Worm (Caenorhabditis elegans) whole organism, L2 larva: ENCODE measurements around the gene spe-44.
A peak's percentile ranks its signal among the peaks of the same experiment; 100 is the strongest.

Experiments used
- C34F6.9 ChIP-seq: fragments of 150-350 bp; optimal IDR thresholded peaks from 2 replicates; lab custom pipeline; 2014; ENCODE audit warnings: missing biosample characterization, missing genetic modification characterization
- F13H6.1 ChIP-seq: sonication (generic microtip); optimal IDR thresholded peaks from 2 replicates; lab custom pipeline; 2016; ENCODE audit warnings: missing genetic modification characterization, missing compliant biosample characterization
- Y55F3AM.14 ChIP-seq: fragments of 200-800 bp; sonication (Bioruptor generic); optimal IDR thresholded peaks from 2 replicates; lab custom pipeline; 2018; ENCODE audit warnings: mild to moderate bottlenecking, missing genetic modification characterization, missing compliant biosample characterization
- ZK546.5 ChIP-seq: sonication (generic microtip); optimal IDR thresholded peaks from 2 replicates; lab custom pipeline; 2017; ENCODE audit warnings: missing biosample characterization, missing genetic modification characterization
- alr-1 ChIP-seq: fragments of 150-350 bp; optimal IDR thresholded peaks from 2 replicates; lab custom pipeline; 2014; ENCODE audit warnings: missing biosample characterization, missing genetic modification characterization
- aly-2 ChIP-seq: fragments of 150-350 bp; optimal IDR thresholded peaks from 2 replicates; lab custom pipeline; 2014; ENCODE audit warnings: missing biosample characterization, missing genetic modification characterization
- ama-1 ChIP-seq: fragments of 150-350 bp; optimal IDR thresholded peaks from 2 replicates; lab custom pipeline; 2018; ENCODE audit warnings: inconsistent platforms
- ceh-16 ChIP-seq: fragments of 150-350 bp; optimal IDR thresholded peaks from 2 replicates; lab custom pipeline; 2014; ENCODE audit warnings: missing biosample characterization, missing genetic modification characterization
- crh-2 ChIP-seq: sonication (generic microtip); optimal IDR thresholded peaks from 2 replicates; lab custom pipeline; 2017; ENCODE audit warnings: missing biosample characterization, missing genetic modification characterization
- dmd-4 ChIP-seq: sonication (generic microtip); optimal IDR thresholded peaks from 2 replicates; lab custom pipeline; 2017; ENCODE audit warnings: missing biosample characterization, missing genetic modification characterization
- egl-27 ChIP-seq: sonication (generic microtip); optimal IDR thresholded peaks from 3 replicates; lab custom pipeline; 2017; ENCODE audit warnings: missing biosample characterization, missing genetic modification reagents, missing genetic modification characterization
- elt-1 ChIP-seq: fragments of 150-350 bp; optimal IDR thresholded peaks from 2 replicates; lab custom pipeline; 2014; ENCODE audit warnings: missing biosample characterization, missing genetic modification characterization
- elt-3 ChIP-seq: sonication (generic microtip); optimal IDR thresholded peaks from 2 replicates; lab custom pipeline; 2017; ENCODE audit warnings: missing biosample characterization, missing genetic modification characterization
- fos-1 ChIP-seq: fragments of 150-350 bp; optimal IDR thresholded peaks from 2 replicates; lab custom pipeline; 2014; ENCODE audit warnings: missing biosample characterization, missing genetic modification characterization
- lin-11 ChIP-seq: fragments of 150-350 bp; sonication (generic microtip); optimal IDR thresholded peaks from 2 replicates; lab custom pipeline; 2014; ENCODE audit warnings: missing biosample characterization, missing genetic modification characterization, inconsistent platforms, mixed read lengths
- lin-13 ChIP-seq: fragments of 150-350 bp; optimal IDR thresholded peaks from 2 replicates; lab custom pipeline; 2014; ENCODE audit warnings: missing biosample characterization, missing genetic modification reagents, missing genetic modification characterization
- lin-39 ChIP-seq: fragments of 150-350 bp; optimal IDR thresholded peaks from 2 replicates; lab custom pipeline; 2014; ENCODE audit warnings: missing biosample characterization, missing genetic modification reagents, missing genetic modification characterization
- lsy-2 ChIP-seq, 2 experiments: fragments of 150-350 bp in 1 of 2; sonication (generic microtip) in 1 of 2; optimal IDR thresholded peaks; 2 replicates each; lab custom pipeline; 2014 to 2017; ENCODE audit warnings: missing biosample characterization in 2 of 2, missing genetic modification characterization in 2 of 2
- mab-5 ChIP-seq: fragments of 150-350 bp; optimal IDR thresholded peaks from 2 replicates; lab custom pipeline; 2014; ENCODE audit warnings: missing biosample characterization, missing genetic modification characterization
- mbf-1 ChIP-seq: sonication (generic microtip); optimal IDR thresholded peaks from 2 replicates; lab custom pipeline; 2017; ENCODE audit warnings: missing biosample characterization, missing genetic modification characterization
- mdl-1 ChIP-seq, 2 experiments: fragments of 150-350 bp in 1 of 2; sonication (generic microtip) in 1 of 2; optimal IDR thresholded peaks; 2 replicates each; lab custom pipeline; 2017; ENCODE audit warnings: missing biosample characterization in 2 of 2, missing genetic modification characterization in 2 of 2
- nhr-11 ChIP-seq: fragments of 150-350 bp; optimal IDR thresholded peaks from 2 replicates; lab custom pipeline; 2014; ENCODE audit warnings: missing biosample characterization, missing genetic modification characterization
- nhr-12 ChIP-seq: fragments of 150-350 bp; optimal IDR thresholded peaks from 2 replicates; lab custom pipeline; 2014; ENCODE audit warnings: missing biosample characterization, missing genetic modification characterization
- nhr-129 ChIP-seq: fragments of 150-350 bp; optimal IDR thresholded peaks from 2 replicates; lab custom pipeline; 2014; ENCODE audit warnings: missing biosample characterization, missing genetic modification characterization
- nhr-21 ChIP-seq: fragments of 150-350 bp; optimal IDR thresholded peaks from 2 replicates; lab custom pipeline; 2014; ENCODE audit warnings: missing biosample characterization, missing genetic modification characterization
- nhr-23 ChIP-seq: fragments of 150-350 bp; optimal IDR thresholded peaks from 2 replicates; lab custom pipeline; 2014; ENCODE audit warnings: missing biosample characterization, missing genetic modification reagents, missing genetic modification characterization
- nhr-237 ChIP-seq: fragments of 150-350 bp; optimal IDR thresholded peaks from 2 replicates; lab custom pipeline; 2014; ENCODE audit warnings: missing biosample characterization, missing genetic modification characterization
- nhr-25 ChIP-seq: fragments of 150-350 bp; sonication (generic microtip); optimal IDR thresholded peaks from 3 replicates; lab custom pipeline; 2014; ENCODE audit warnings: missing biosample characterization, missing genetic modification characterization
- nhr-6 ChIP-seq: fragments of 150-350 bp; optimal IDR thresholded peaks from 2 replicates; lab custom pipeline; 2014; ENCODE audit warnings: missing biosample characterization, missing genetic modification characterization
- peb-1 ChIP-seq: fragments of 150-350 bp; optimal IDR thresholded peaks from 2 replicates; lab custom pipeline; 2014; ENCODE audit warnings: missing biosample characterization, missing genetic modification characterization
- sem-4 ChIP-seq: fragments of 150-350 bp; optimal IDR thresholded peaks from 2 replicates; lab custom pipeline; 2014; ENCODE audit warnings: missing biosample characterization, missing genetic modification reagents, missing genetic modification characterization
- skn-1 ChIP-seq: sonication (generic microtip); optimal IDR thresholded peaks from 2 replicates; lab custom pipeline; 2017; ENCODE audit warnings: missing biosample characterization, missing genetic modification characterization
- sma-3 ChIP-seq: sonication (generic microtip); optimal IDR thresholded peaks from 2 replicates; lab custom pipeline; 2016; ENCODE audit warnings: missing genetic modification reagents, missing genetic modification characterization, missing compliant biosample characterization
- sma-9 ChIP-seq, 2 experiments: fragments of 150-350 bp in 1 of 2; sonication (generic microtip) in 1 of 2; optimal IDR thresholded peaks; 2 replicates each; lab custom pipeline; 2014 to 2016; ENCODE audit warnings: missing genetic modification characterization in 2 of 2, mild to moderate bottlenecking in 1 of 2, missing biosample characterization in 1 of 2, missing compliant biosample characterization in 1 of 2, missing genetic modification reagents in 1 of 2, moderate library complexity in 1 of 2
- snpc-4 ChIP-seq: fragments of 150-350 bp; optimal IDR thresholded peaks from 2 replicates; lab custom pipeline; 2014; ENCODE audit warnings: missing biosample characterization, missing genetic modification characterization
- unc-39 ChIP-seq: fragments of 150-350 bp; optimal IDR thresholded peaks from 2 replicates; lab custom pipeline; 2014; ENCODE audit warnings: missing biosample characterization, missing genetic modification characterization
- unc-55 ChIP-seq: fragments of 150-350 bp; sonication (generic microtip); optimal IDR thresholded peaks from 3 replicates; lab custom pipeline; 2014; ENCODE audit warnings: missing biosample characterization, missing genetic modification reagents, missing genetic modification characterization
- unc-62 ChIP-seq: fragments of 150-350 bp; optimal IDR thresholded peaks from 2 replicates; lab custom pipeline; 2014; ENCODE audit warnings: missing biosample characterization, missing genetic modification reagents, missing genetic modification characterization
- zag-1 ChIP-seq: fragments of 150-350 bp; optimal IDR thresholded peaks from 2 replicates; lab custom pipeline; 2014; ENCODE audit warnings: missing biosample characterization, missing genetic modification characterization
- ztf-1 ChIP-seq: fragments of 200-800 bp; sonication (Bioruptor generic); conservative IDR thresholded peaks from 2 replicates; pipeline ENCODE4 v1.3.6; 2022; ENCODE audit warnings: missing genetic modification characterization, missing compliant biosample characterization
- ztf-11 ChIP-seq: sonication (generic microtip); optimal IDR thresholded peaks from 2 replicates; lab custom pipeline; 2017; ENCODE audit warnings: missing biosample characterization, missing genetic modification characterization
- ztf-4 ChIP-seq: fragments of 150-350 bp; optimal IDR thresholded peaks from 2 replicates; lab custom pipeline; 2014; ENCODE audit warnings: missing biosample characterization, missing genetic modification characterization

Gene spe-44

DNA sequence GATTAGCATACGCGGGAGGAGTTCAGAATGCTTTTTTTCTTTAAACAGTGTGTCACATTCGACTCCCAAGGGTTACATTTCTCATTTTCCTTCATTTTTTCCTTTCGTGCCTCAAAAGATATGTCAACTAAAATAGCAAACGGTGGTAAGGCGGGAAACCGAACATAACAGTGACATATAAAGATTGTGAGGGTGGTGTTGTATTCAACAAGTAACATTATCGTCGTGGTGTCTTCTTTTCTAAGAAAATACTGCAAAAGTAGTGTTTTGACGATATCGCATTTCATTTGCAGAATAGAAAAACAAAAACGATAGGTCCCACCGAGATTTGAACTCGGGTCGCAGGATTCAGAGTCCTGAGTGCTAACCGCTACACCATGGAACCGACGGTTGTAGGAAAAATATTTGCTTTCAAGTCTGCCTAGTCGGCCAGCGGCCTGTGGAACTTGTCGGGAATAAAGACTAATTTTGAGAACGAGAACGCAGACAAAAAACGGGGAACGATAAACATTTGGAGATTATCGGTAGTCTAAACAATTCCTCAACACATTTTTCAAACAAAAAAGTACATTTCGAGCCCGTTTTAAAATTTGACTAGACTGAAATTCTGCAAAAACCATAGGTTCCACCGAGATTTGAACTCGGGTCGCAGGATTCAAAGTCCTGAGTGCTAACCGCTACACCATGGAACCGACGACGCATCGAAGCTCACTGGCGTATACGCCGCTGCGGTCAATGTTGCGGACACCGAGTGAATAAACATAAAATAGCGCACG is 37.2 kb downstream of the spe-44 start (continued):
- no peak for TF ChIP-seq alr-1 (tag; lab: Kevin White, UChicago)
- TF ChIP-seq nhr-21 (tag; lab: Kevin White, UChicago) = no peak
- TF ChIP-seq F13H6.1 (tag; lab: Kevin White, UChicago) = no peak
- TF ChIP-seq ztf-11 = no peak
- TF ChIP-seq aly-2 (tag; lab: Kevin White, UChicago) = no peak
- no peak for TF ChIP-seq egl-27
- no peak for TF ChIP-seq dmd-4 (tag; lab: Kevin White, UChicago)
- no peak for TF ChIP-seq nhr-25 (tag; lab: Kevin White, UChicago)

DNA sequence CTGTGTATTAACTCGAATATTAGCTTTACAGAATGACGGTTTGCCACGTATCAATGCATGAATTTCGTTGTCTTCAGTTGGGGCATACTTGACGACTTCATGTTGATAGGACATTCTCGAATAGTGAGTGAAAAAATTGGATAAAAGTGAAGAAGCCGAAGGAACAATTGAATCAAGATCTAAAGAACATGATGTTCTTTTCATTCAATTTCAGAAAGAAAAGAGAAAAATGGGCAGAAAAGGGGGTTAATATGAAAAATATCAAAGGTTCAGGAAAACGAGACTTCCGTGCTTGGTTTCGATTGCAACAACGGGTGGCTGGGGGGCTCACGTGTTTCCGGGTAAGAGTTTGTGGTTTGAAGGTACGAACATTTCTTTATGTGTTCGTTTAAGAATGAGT is 39.4 kb downstream of the spe-44 start:
- no peak for TF ChIP-seq mbf-1 (tag; lab: Kevin White, UChicago)
- no peak for TF ChIP-seq nhr-237
- no peak for TF ChIP-seq C34F6.9 (tag; lab: Kevin White, UChicago)
- no peak for TF ChIP-seq ama-1
- TF ChIP-seq nhr-23 (tag; lab: Kevin White, UChicago) = no peak

DNA sequence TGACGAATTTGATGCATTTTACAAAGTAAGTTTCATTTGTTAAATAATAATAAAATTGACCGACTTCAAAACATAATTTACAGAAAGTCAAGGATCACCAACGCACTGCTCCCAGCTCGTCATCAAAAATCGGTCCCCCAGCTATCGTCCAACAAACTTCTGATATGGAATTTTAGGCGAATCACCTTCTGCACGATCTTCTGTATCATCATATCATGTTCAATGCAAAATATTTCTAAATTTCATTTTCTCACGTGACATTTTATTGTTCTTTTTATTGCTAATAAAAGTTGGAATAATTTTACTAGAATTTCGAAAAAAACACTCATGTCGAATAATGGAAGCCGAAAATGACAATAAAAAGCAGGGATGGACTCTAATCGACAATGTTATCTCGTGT is 43.8 kb downstream of the spe-44 start, which contains the start of gene acl-13:
Gene acl-13 (plus strand): TSS at position 301 of the 400 bp plus-strand sequence.
- TF ChIP-seq sma-9 (GFP tag; optimal IDR thresholded peaks at IDR 0.05; lab: Kevin White, UChicago) = no peak
- TF ChIP-seq sma-9 (tag; optimal IDR thresholded peaks at IDR 0.05; lab: Kevin White, UChicago) = no peak

DNA sequence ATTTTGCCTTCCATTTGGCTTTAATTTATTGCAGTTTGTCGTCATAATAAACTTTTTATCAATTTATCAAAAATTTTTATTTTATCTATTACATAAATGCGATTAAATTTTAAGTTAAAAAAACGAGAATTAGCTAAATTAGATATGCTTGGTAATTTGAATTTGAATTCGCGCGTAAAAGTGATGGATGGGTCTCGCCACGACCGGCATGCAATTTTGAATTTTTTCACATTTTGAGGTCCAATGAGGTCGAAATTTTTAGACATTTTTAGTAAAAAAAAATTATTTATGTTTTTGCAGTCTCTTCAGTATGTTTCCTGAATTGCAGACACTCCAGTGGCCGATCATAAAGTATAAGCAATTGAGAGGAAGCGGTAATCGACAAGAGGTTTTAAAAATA is 45.4 kb downstream of the spe-44 start, which contains the start of gene dsb-1:
Gene dsb-1 (plus strand): TSS at position 301 of the 400 bp plus-strand sequence.
- TF ChIP-seq zag-1 (tag; lab: Kevin White, UChicago) (no peak), sma-3 (GFP tag; lab: Kevin White, UChicago) (no peak), ztf-4 (tag; lab: Kevin White, UChicago) (no peak)
- TF ChIP-seq, all 48 proteins: peak for 0

DNA sequence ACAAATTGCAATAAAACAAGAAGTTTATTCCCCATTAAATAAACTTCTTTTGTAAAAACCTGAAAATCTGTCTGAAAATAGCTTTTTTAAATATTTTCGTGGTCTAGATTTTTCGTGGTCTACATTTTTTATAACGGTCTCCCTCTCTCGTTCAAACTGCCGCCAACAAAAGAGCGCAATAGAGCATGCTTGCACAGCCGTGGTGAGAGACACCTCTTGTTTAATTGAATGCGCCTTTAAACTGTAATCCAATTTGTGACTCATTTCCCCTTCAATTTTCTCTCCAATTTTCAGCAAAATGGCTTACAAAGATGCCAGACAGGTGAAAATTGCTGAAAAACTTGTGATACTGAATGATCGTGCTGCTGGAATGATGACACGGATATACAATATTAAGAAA is 49.9 kb downstream of the spe-44 start, which contains the start of gene gex-3:
Gene gex-3 (plus strand): TSS at position 295 of the 400 bp plus-strand sequence.
- TF ChIP-seq sem-4 (tag; lab: Kevin White, UChicago) (peak; percentile 72), nhr-12 (no peak), Y55F3AM.14 (GFP tag; lab: Kevin White, UChicago) (no peak), aly-2 (tag; lab: Kevin White, UChicago) (no peak), nhr-129 (tag; lab: Kevin White, UChicago) (peak; percentile 99), peb-1 (tag; lab: Kevin White, UChicago) (no peak), sma-9 (GFP tag; optimal IDR thresholded peaks at IDR 0.05; lab: Kevin White, UChicago) (peak; percentile 81), sma-9 (tag; optimal IDR thresholded peaks at IDR 0.05; lab: Kevin White, UChicago) (no peak), ztf-11 (no peak), crh-2 (tag; lab: Kevin White, UChicago) (peak; percentile 87), dmd-4 (tag; lab: Kevin White, UChicago) (no peak), snpc-4 (tag; lab: Kevin White, UChicago) (no peak), ceh-16 (peak; percentile 45), nhr-25 (tag; lab: Kevin White, UChicago) (peak; percentile 71), lin-11 (tag; lab: Kevin White, UChicago) (peak; percentile 79), mab-5 (peak; percentile 22), sma-3 (GFP tag; lab: Kevin White, UChicago) (peak; percentile 64), egl-27 (peak; percentile 12), skn-1 (tag; lab: Kevin White, UChicago) (no peak), F13H6.1 (tag; lab: Kevin White, UChicago) (peak; percentile 48), ama-1 (peak; percentile 56), lsy-2 (tag; optimal IDR thresholded peaks at IDR 0.05; lab: Kevin White, UChicago) (peak; percentile 78 to 95), fos-1 (tag; lab: Kevin White, UChicago) (peak; percentile 80), ZK546.5 (tag; lab: Kevin White, UChicago) (peak; percentile 73), C34F6.9 (tag; lab: Kevin White, UChicago) (peak; percentile 85), elt-1 (tag; lab: Kevin White, UChicago) (no peak), unc-62 (GFP tag; lab: Kevin White, UChicago) (no peak), nhr-6 (no peak), mbf-1 (tag; lab: Kevin White, UChicago) (no peak), ztf-1 (no peak), zag-1 (tag; lab: Kevin White, UChicago) (peak; percentile 63), nhr-11 (tag; lab: Kevin White, UChicago) (no peak), unc-55 (GFP tag; lab: Kevin White, UChicago) (peak; percentile 97), mdl-1 (tag; optimal IDR thresholded peaks at IDR 0.05; lab: Kevin White, UChicago) (no peak), unc-39 (no peak), lin-13 (GFP tag; lab: Kevin White, UChicago) (peak; percentile 91), lin-39 (tag; lab: Kevin White, UChicago) (no peak), nhr-21 (tag; lab: Kevin White, UChicago) (peak; percentile 65), ztf-4 (tag; lab: Kevin White, UChicago) (peak; percentile 64), nhr-23 (tag; lab: Kevin White, UChicago) (no peak), elt-3 (no peak)
